Fruit fly (Drosophila melanogaster): ENCODE results near the gene VhaM9.7-c.

The VhaM9.7-c gene

DNA sequence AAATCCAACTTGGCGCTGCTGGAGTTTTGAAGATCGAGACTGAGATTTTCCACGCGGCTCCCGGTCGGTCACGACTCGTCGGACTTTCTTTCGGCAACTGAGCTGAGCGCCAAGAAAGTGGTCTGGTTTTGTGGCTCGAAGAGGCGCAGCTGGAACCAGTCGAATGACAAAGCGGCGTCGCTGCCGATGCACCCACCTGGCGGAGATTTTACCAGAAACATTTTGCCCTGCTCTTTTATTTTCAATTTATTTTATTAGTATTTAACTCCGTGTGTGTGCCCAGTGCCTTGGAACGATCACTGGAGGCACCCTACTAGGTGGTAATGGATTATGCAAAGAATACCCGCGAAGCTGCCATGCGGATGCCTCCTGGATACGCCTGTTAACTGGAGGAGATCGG lies 17.6 kb upstream of the VhaM9.7-c start, which contains the start of gene CG15005:
TSS of gene CG15005 (minus strand) at position 101 of the 400 bp plus-strand sequence.
- no peak for TF ChIP-seq pan (optimal IDR thresholded peaks at IDR 0.05)
- no peak for TF ChIP-seq psq (optimal IDR thresholded peaks at IDR 0.05)
- no peak for TF ChIP-seq Dll (optimal IDR thresholded peaks at IDR 0.05)
- TF ChIP-seq CG8478 (optimal IDR thresholded peaks at IDR 0.05): no peak
- no peak for TF ChIP-seq usp (GFP tag; optimal IDR thresholded peaks at IDR 0.05)
- no peak for TF ChIP-seq EcR (GFP tag; optimal IDR thresholded peaks at IDR 0.05)

DNA sequence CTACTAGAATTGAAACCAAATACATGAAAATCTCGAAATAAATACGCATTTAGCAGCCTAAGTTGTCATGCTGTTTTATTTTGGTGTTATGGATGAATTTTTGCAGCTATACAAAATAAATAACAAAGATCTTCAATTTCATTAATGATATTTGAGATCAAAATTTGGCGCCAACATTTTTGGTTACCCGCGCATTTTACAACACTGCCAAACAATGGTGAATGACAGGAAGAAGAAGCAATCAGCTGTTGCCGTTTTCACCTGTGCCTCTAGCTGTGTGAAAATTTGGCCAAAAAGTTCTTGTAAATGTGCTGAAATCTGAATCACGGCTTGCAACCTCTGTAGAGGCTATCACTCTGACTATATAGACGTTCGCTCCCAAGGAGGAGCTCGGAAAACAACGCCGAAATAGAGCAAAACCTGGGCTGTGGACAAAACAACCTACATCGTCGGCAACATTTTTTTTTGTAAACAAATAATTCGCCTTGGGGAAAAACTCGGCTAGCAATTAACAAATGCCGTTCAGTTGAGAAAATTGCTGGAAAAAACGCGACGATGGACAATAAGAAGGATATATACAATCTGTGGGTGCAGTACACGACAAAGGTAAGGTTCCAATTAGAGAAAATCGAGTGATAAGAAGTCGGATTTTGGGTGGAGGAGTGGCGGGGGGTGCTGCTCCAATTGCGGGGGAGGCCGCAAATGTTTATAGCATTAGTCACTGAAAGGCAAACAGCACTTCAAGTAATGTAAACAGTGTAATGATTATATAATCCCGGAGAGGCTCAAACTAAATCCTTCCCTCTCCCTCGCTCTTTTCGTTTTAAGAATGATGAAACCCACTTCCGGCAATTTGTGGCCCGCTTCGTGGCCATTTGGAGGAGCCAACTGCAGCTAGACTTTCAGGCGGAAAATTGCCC lies 7.3 kb upstream of the VhaM9.7-c start, which contains the start of gene CG43367:
TSS of gene CG43367 (plus strand) at position 264 of the 920 bp plus-strand sequence.
- no peak for TF ChIP-seq pan (optimal IDR thresholded peaks at IDR 0.05)
- no peak for TF ChIP-seq Dll (optimal IDR thresholded peaks at IDR 0.05)
- no peak for TF ChIP-seq CG8478 (optimal IDR thresholded peaks at IDR 0.05)
- no peak for TF ChIP-seq usp (GFP tag; optimal IDR thresholded peaks at IDR 0.05)

DNA sequence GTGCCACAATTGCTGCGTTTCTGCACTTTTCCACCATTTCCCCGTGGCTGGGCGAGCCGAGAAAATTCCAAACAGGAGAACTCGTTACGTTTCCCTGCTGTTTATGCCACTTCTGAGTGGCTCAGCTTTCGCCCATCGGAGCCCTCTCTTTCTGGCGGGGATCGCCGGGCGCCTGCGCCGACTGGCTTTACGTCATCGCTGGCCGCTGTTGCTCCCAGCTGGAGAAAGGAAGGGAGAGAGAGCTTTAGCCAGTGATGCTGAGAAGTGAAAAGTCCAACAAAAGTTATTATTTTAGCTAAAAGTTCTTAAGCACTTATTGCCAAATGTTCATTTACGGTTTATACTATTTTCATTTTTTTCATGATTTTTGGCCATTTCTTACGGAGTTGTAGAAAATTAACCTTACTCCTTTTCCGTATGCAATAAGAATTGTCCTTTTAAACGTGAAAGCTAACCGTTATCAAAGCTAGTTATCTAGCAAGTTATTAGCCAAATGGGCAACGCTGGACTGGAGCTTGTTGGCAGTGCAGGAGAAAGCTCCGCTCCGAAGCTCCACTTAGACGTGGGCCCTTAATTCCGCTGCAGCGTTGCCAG lies 1.4 kb upstream of the VhaM9.7-c start, which contains the start of the genes Teh2 and tipE:
TSS of gene Teh2 (minus strand) at position 94 of the 594 bp plus-strand sequence.
TSS of gene tipE (plus strand) at position 570 of the 594 bp plus-strand sequence.
- TF ChIP-seq psq (optimal IDR thresholded peaks at IDR 0.05) (no peak), CG8478 (optimal IDR thresholded peaks at IDR 0.05) (no peak), pan (optimal IDR thresholded peaks at IDR 0.05) (no peak), usp (GFP tag; optimal IDR thresholded peaks at IDR 0.05) (no peak), EcR (GFP tag; optimal IDR thresholded peaks at IDR 0.05) (no peak), Dll (optimal IDR thresholded peaks at IDR 0.05) (no peak)

DNA sequence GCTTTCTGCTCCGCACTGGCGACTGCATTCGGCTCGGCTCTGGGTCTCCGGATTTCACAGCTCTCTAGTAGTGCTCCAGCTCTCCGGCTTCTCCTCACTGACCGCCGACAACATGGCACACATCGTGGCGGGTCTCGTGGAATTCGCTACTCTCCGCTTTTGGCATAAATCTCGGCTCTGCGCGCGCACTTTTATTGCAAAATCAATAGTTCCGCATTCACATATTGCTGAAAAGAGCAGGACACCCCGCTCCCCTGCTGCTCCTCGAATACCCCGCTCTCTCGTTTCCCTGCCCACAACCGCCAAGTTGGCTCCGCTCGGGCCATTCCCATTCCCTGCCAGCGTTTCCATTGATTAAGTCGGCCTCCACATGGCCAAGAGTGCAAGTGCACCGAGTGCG lies 1.4 kb downstream of the VhaM9.7-c start:
- TF ChIP-seq pan (optimal IDR thresholded peaks at IDR 0.05) (no peak), Dll (optimal IDR thresholded peaks at IDR 0.05) (no peak)

DNA sequence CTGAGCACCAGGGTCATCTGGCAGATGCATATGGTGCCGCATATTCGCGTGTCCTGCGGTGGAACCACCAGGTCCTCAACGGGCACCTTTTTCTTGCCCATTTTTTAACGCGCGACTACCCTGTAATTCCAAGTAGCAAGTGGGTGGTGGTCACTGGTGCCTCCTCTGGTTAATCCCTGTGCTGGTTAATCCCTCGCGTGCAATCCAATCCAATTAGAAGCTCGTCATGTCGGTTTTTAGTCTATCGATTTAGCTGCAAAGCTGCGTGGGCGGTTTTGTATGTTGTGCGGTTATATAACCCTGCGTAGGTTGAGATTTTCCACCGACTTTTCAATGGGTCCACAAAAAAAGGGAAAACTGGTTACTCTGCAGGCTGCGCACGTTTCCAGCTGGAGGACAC lies 2.1 kb downstream of the VhaM9.7-c start, which contains the start of gene Teh3:
TSS of gene Teh3 (minus strand) at position 101 of the 400 bp plus-strand sequence.
- TF ChIP-seq Dll (optimal IDR thresholded peaks at IDR 0.05) (no peak), usp (GFP tag; optimal IDR thresholded peaks at IDR 0.05) (no peak), CG8478 (optimal IDR thresholded peaks at IDR 0.05) (no peak), pan (optimal IDR thresholded peaks at IDR 0.05) (no peak), psq (optimal IDR thresholded peaks at IDR 0.05) (no peak)

DNA sequence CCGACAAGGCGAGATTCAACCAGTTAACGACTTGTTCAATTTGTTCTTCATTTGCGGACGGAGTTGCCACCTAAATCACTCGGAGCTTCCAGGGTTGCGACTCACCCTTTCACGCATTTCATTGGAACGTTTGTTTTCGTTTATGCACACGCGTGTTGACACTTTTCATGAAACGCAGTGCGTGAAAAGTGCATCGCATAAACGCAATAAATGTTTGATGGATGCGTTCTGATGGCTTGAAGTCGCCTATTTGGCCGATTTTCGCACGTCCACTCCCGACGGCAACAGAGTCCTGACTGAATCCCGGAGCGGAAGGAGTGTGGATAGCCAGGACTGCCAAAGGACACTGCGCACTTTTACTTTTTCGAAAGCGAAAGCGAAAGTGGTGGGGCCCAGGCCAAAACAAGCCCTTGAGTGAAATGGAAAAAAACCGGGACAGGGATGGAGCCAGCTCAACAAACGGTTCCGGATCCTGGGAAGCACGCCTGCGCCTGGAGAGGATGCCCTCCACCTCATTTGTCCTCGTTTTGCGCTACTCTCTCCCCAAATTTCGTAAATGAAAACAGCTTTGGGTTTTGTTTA lies 8.6 kb downstream of the VhaM9.7-c start, which contains the start of gene Teh4:
TSS of gene Teh4 (minus strand) at position 290 of the 582 bp plus-strand sequence.
- TF ChIP-seq Dll (optimal IDR thresholded peaks at IDR 0.05) (no peak), usp (GFP tag; optimal IDR thresholded peaks at IDR 0.05) (no peak), psq (optimal IDR thresholded peaks at IDR 0.05) (no peak), EcR (GFP tag; optimal IDR thresholded peaks at IDR 0.05) (no peak), pan (optimal IDR thresholded peaks at IDR 0.05) (no peak), CG8478 (optimal IDR thresholded peaks at IDR 0.05) (no peak)

DNA sequence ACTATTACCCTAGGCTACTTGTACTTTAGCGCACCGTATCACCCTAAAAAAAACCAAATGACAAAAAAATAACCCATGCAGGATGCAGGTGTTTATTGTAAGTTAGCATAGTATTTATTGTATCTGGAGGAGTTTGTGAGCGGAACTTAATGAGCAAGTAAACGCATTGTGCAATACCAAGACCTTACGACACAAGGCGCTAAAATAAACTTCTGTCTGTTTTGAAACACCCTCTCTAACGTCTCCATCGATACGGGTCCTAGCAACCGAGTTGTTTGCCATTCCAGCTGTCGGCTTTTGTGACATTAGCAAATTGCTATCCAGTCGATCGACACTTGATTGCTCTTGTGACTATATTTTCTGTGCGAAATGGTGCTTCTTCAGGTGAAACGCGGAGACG lies 13.1 kb downstream of the VhaM9.7-c start, which contains the start of gene CG18675:
TSS of gene CG18675 (plus strand) at position 301 of the 400 bp plus-strand sequence.
- TF ChIP-seq Dll (optimal IDR thresholded peaks at IDR 0.05) (no peak), pan (optimal IDR thresholded peaks at IDR 0.05) (no peak), usp (GFP tag; optimal IDR thresholded peaks at IDR 0.05) (no peak), CG8478 (optimal IDR thresholded peaks at IDR 0.05) (no peak), EcR (GFP tag; optimal IDR thresholded peaks at IDR 0.05) (no peak), psq (optimal IDR thresholded peaks at IDR 0.05) (no peak)

DNA sequence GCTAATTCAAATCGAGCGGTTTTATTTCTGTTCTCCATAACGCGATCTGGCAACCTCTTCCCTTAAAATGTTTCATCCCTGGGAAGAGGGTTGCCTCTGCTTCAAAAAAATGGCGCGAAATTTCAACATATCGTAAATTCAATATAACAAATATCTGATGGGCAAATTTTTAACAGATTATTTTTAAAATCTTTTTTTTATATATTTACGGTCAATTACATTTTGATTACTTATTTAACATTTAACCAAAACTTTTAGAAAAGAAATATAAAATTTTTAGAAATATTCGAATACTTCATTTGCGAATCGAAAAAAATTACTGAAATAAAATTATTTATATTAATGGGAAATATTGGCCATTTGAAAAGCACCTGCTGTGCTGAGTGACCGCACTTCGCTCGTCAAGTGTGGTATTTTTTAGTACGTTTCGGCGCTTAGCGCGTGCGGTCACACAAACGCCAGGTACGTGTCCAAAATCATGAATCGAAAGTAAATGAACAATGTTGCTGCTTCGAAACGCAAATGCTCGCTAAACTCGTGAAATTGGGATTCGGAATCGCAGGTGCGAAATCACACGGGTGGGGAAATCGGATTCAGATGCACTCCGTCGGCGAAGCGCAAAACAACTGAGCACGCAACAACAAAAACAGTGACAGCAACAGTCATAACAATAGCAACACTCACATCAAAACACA lies 16.6 kb downstream of the VhaM9.7-c start, which contains the start of gene Ero1L:
TSS of gene Ero1L (plus strand) at position 448 of the 695 bp plus-strand sequence.
- TF ChIP-seq CG8478 (optimal IDR thresholded peaks at IDR 0.05) (no peak), Dll (optimal IDR thresholded peaks at IDR 0.05) (no peak), usp (GFP tag; optimal IDR thresholded peaks at IDR 0.05) (no peak), EcR (GFP tag; optimal IDR thresholded peaks at IDR 0.05) (no peak), pan (optimal IDR thresholded peaks at IDR 0.05) (no peak), psq (optimal IDR thresholded peaks at IDR 0.05) (no peak)

DNA sequence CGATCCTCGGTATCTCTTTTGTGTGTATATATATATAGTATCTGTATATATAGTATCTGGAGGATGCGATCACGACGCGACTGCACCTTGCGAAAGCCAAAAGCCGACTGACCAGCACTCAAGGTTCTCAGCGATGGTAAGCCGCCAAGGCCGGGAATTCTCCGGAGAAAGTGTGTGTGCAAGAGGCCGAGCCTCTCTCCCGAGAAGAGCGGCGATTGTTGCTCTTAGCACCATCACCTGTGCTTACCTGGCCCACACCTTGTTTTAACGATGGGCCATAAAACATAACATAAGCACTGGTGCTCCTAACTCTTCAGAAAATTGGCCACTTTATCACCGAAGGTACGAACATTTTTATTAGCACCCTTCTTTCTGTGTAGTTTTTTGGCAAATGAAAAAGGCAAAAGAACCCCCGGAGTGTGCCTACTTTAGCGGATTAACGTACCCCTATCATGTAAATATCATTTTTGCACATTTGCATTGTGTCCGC lies 19.3 kb downstream of the VhaM9.7-c start, which contains the start of gene mas:
TSS of gene mas (minus strand) at position 112 of the 490 bp plus-strand sequence.
- no peak for TF ChIP-seq Dll (optimal IDR thresholded peaks at IDR 0.05)
- TF ChIP-seq EcR (GFP tag; optimal IDR thresholded peaks at IDR 0.05): no peak
- TF ChIP-seq psq (optimal IDR thresholded peaks at IDR 0.05): no peak
- TF ChIP-seq usp (GFP tag; optimal IDR thresholded peaks at IDR 0.05): no peak
- no peak for TF ChIP-seq CG8478 (optimal IDR thresholded peaks at IDR 0.05)
- no peak for TF ChIP-seq pan (optimal IDR thresholded peaks at IDR 0.05)

DNA sequence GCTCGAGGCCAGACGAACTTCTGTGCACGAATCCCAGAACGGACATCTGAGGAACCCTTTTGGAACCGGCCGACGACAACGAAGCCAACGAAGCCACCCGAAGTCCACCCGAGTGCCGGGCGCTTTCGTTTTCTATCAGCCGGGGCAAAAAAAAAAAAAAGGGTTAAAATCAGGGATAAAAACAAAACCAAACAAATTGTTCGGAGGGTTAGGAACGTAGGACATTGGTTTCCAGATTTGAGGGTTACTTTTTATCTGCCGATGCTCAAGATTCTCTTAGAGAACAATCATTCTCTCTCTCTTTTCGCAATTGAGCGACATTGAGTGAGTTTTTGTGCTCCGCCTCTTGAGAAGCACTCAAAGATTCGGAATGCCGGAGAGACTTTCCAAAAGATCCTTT lies 25.7 kb downstream of the VhaM9.7-c start, which contains the start of gene nab:
TSS of gene nab (minus strand) at position 7 of the 400 bp plus-strand sequence.
- TF ChIP-seq EcR (GFP tag; optimal IDR thresholded peaks at IDR 0.05): no peak
- TF ChIP-seq Dll (optimal IDR thresholded peaks at IDR 0.05): no peak
- no peak for TF ChIP-seq usp (GFP tag; optimal IDR thresholded peaks at IDR 0.05)
- TF ChIP-seq psq (optimal IDR thresholded peaks at IDR 0.05): no peak
- TF ChIP-seq CG8478 (optimal IDR thresholded peaks at IDR 0.05): no peak
- no peak for TF ChIP-seq pan (optimal IDR thresholded peaks at IDR 0.05)

DNA sequence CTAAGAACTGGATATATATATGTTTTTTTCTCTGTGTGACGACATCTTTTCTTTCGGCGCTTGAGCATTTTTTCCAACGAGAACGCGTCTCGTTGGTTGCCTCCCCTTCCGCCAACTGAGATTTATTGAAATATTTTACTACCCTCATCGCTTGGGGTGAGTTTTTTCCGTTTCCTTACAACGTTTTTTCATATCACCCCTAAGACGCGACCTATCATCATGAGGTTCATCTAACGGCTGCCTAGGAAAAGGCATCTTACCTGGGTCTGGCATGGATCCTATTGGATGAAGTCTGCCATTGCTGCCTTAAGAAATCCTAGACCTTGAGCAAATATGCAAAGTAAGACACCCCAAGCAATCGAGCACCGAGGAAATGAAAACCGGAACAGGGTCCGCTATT lies 27.4 kb downstream of the VhaM9.7-c start:
- TF ChIP-seq CG8478 (optimal IDR thresholded peaks at IDR 0.05) (no peak), EcR (GFP tag; optimal IDR thresholded peaks at IDR 0.05) (no peak), Dll (optimal IDR thresholded peaks at IDR 0.05) (no peak), pan (optimal IDR thresholded peaks at IDR 0.05) (no peak), usp (GFP tag; optimal IDR thresholded peaks at IDR 0.05) (no peak), psq (optimal IDR thresholded peaks at IDR 0.05) (no peak)

All from whole organism.